Fruit fly (Drosophila melanogaster) Kc167 (cell line): ENCODE data around the gene Slc25A46a.

Source experiments
- Myc ChIP-seq: fragments of >200 bp; optimal IDR thresholded peaks from 2 replicates; lab custom pipeline; 2017; ENCODE audit warnings: missing external identifiers
- Sin3A ChIP-seq: fragments of >200 bp; optimal IDR thresholded peaks from 2 replicates; lab custom pipeline; 2018; ENCODE audit warnings: missing external identifiers
- h ChIP-seq: fragments of >200 bp; optimal IDR thresholded peaks from 3 replicates; lab custom pipeline; 2018; ENCODE audit warnings: missing external identifiers
- insv ChIP-seq: fragments of >200 bp; optimal IDR thresholded peaks from 3 replicates; lab custom pipeline; 2018; ENCODE audit warnings: missing external identifiers
- psq ChIP-seq: fragments of >200 bp; optimal IDR thresholded peaks from 2 replicates; lab custom pipeline; 2017; ENCODE audit warnings: missing external identifiers

DNA sequence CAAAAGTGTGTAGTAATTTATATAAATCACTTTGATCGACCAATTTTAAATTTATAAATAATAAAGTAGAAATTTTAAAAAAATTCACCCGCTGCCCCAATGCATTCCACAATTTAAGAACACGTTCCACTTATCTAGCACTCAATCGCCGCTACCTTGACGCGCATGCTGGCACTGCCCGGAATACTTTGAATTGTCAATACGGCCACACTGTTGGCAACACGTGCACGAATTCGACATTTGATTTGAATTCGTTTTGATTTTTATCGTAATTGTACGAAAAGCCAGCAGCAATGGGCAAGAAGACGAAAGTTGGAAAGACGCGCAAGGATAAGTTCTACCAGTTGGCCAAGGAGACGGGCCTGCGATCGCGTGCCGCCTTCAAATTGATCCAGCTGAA lies 13.3 kb downstream of the Slc25A46a start, which contains the start of gene CG8939:
- TF ChIP-seq Myc (lab: Kevin White, UChicago) (no peak), Sin3A (no peak), h (lab: Kevin White, UChicago) (no peak), psq (lab: Kevin White, UChicago) (no peak), insv (no peak)
